Worm (Caenorhabditis elegans) whole organism, L4/young adult: ENCODE measurements around the gene C33D9.6.

Experiments used
- W03F9.2 ChIP-seq: fragments of 150-350 bp; optimal IDR thresholded peaks from 2 replicates; lab custom pipeline; 2014; ENCODE audit warnings: missing biosample characterization, missing genetic modification characterization
- dao-5 ChIP-seq: sonication (generic microtip); optimal IDR thresholded peaks from 2 replicates; lab custom pipeline; 2016; ENCODE audit warnings: missing genotype, missing genetic modification characterization, moderate library complexity, missing compliant biosample characterization
- him-1 ChIP-seq: sonication (generic microtip); optimal IDR thresholded peaks from 2 replicates; lab custom pipeline; 2016; ENCODE audit warnings: missing genotype, missing genetic modification reagents, missing genetic modification characterization, missing compliant biosample characterization

- TF ChIP-seq dao-5 (tag; lab: Kevin White, UChicago) (no peak), him-1 (tag; lab: Kevin White, UChicago) (no peak), W03F9.2 (tag; lab: Kevin White, UChicago) (no peak)
These were observed 15.5 kb downstream of the C33D9.6 start for ce11 chrIV:8762471-8762870.
